Worm (Caenorhabditis elegans): ENCODE data around the gene cyp-25A1.

- TF ChIP-seq ceh-18 (tag; optimal IDR thresholded peaks at IDR 0.05) (no peak), fkh-6 (tag; optimal IDR thresholded peaks at IDR 0.05) (no peak), tbx-2 (tag; optimal IDR thresholded peaks at IDR 0.05) (no peak)
Measured at ce11 chrIII:3831798-3832197, 593 bp upstream of the cyp-25A1 start.

Data from whole organism, late embryonic.